Worm (Caenorhabditis elegans) whole organism, L1 larva: ENCODE data around the gene algn-7.

Source experiments
- aha-1 ChIP-seq: fragments of 150-350 bp; optimal IDR thresholded peaks from 2 replicates; lab custom pipeline; 2014; ENCODE audit warnings: missing biosample characterization, missing genetic modification characterization
- ceh-82 ChIP-seq, 3 experiments: fragments of 150-350 bp in 1 of 3; sonication (generic microtip) in 2 of 3; optimal IDR thresholded peaks; 2 replicates each; lab custom pipeline; 2014 to 2017; ENCODE audit warnings: missing biosample characterization in 3 of 3, missing genetic modification characterization in 3 of 3
- ceh-90 ChIP-seq: sonication (generic microtip); optimal IDR thresholded peaks from 2 replicates; lab custom pipeline; 2016; ENCODE audit warnings: missing genetic modification characterization, missing compliant biosample characterization
- elt-2 ChIP-seq: sonication (generic microtip); optimal IDR thresholded peaks from 2 replicates; lab custom pipeline; 2016; ENCODE audit warnings: missing genetic modification characterization, mild to moderate bottlenecking, inconsistent platforms, missing compliant biosample characterization, missing genetic modification reagents
- fkh-10 ChIP-seq: sonication (generic microtip); optimal IDR thresholded peaks from 2 replicates; lab custom pipeline; 2017; ENCODE audit warnings: missing biosample characterization, missing genetic modification reagents, missing genetic modification characterization
- fos-1 ChIP-seq: fragments of 150-350 bp; optimal IDR thresholded peaks from 2 replicates; lab custom pipeline; 2014; ENCODE audit warnings: missing biosample characterization, missing genetic modification characterization
- snpc-4 ChIP-seq: fragments of 150-350 bp; optimal IDR thresholded peaks from 2 replicates; lab custom pipeline; 2014; ENCODE audit warnings: missing biosample characterization, missing genetic modification characterization

ce11 chrV:19915973-19916605, 18.0 kb downstream of the algn-7 start, which contains the start of the genes chk-2 and Y60A3A.19:
- TF ChIP-seq aha-1 (tag; lab: Kevin White, UChicago) (no peak), ceh-82 (tag; optimal IDR thresholded peaks at IDR 0.05; lab: Kevin White, UChicago) (no peak), ceh-90 (tag; lab: Kevin White, UChicago) (no peak), fos-1 (no peak), elt-2 (tag; lab: Kevin White, UChicago) (no peak), fkh-10 (no peak), snpc-4 (no peak)
